Worm (Caenorhabditis elegans) whole organism, L4 larva: Measurements from ENCODE around the gene rei-2.
A peak's percentile ranks its signal among the peaks of the same experiment; 100 is the strongest.

Source experiments
- F10B5.3 ChIP-seq: sonication (generic microtip); optimal IDR thresholded peaks from 2 replicates; lab custom pipeline; 2016; ENCODE audit warnings: mild to moderate bottlenecking, missing genetic modification characterization, missing compliant biosample characterization
- F37D6.2 ChIP-seq: sonication (generic microtip); optimal IDR thresholded peaks from 2 replicates; lab custom pipeline; 2016; ENCODE audit warnings: mild to moderate bottlenecking, missing genetic modification characterization, missing compliant biosample characterization
- T20F7.1 ChIP-seq: fragments of 200-800 bp; sonication (Bioruptor generic); optimal IDR thresholded peaks from 2 replicates; lab custom pipeline; 2018; ENCODE audit warnings: mild to moderate bottlenecking, missing genetic modification characterization, missing compliant biosample characterization
- Y48G9A.11 ChIP-seq: fragments of 200-800 bp; sonication (Bioruptor generic); IDR thresholded peaks from 2 replicates; pipeline ENCODE4 v1.3.6; 2022; ENCODE audit warnings: missing genetic modification reagents, missing genetic modification characterization, missing compliant biosample characterization
- ZK546.5 ChIP-seq, 2 experiments: sonication (generic microtip); optimal IDR thresholded peaks; 2 replicates each; lab custom pipeline; 2017; ENCODE audit warnings: missing biosample characterization in 2 of 2, missing genetic modification characterization in 2 of 2
- aha-1 ChIP-seq: fragments of 150-350 bp; peaks from one replicate; lab custom pipeline; 2014; ENCODE audit warnings: missing biosample characterization, missing genetic modification characterization
- arid-1 ChIP-seq: fragments of 200-800 bp; sonication (Bioruptor generic); conservative IDR thresholded peaks from 2 replicates; pipeline ENCODE4 v1.3.6; 2022; ENCODE audit warnings: missing genetic modification reagents, missing genetic modification characterization, missing compliant biosample characterization
- ceh-20 ChIP-seq: fragments of 200-800 bp; sonication (Bioruptor generic); IDR thresholded peaks from 2 replicates; pipeline ENCODE4 v1.3.6; 2022; ENCODE audit warnings: missing genetic modification reagents, missing genetic modification characterization, missing compliant biosample characterization
- ces-1 ChIP-seq: fragments of 150-350 bp; sonication (generic microtip); optimal IDR thresholded peaks from 4 replicates; lab custom pipeline; 2014; ENCODE audit warnings: missing biosample characterization, missing genetic modification reagents, missing genetic modification characterization
- daf-16 ChIP-seq, 3 experiments: sonication (generic microtip); optimal IDR thresholded peaks; 2 replicates each; lab custom pipeline; 2016 to 2017; ENCODE audit warnings: missing genetic modification characterization in 3 of 3, missing genetic modification reagents in 3 of 3, mild to moderate bottlenecking in 2 of 3, missing compliant biosample characterization in 2 of 3, missing biosample characterization in 1 of 3, moderate library complexity in 1 of 3
- daf-19 ChIP-seq: fragments of 200-800 bp; sonication (Bioruptor generic); conservative IDR thresholded peaks from 2 replicates; pipeline ENCODE4 v1.3.6; 2022; ENCODE audit warnings: missing genetic modification characterization, missing compliant biosample characterization
- dmd-8 ChIP-seq: fragments of 200-800 bp; sonication (Bioruptor generic); IDR thresholded peaks from 2 replicates; pipeline ENCODE4 v1.3.6; 2022; ENCODE audit warnings: missing genetic modification characterization, missing compliant biosample characterization
- dve-1 ChIP-seq: sonication (generic microtip); optimal IDR thresholded peaks from 2 replicates; lab custom pipeline; 2017; ENCODE audit warnings: antibody characterized with exemption, mild to moderate bottlenecking, missing genetic modification characterization, missing compliant biosample characterization; ENCODE audit not compliant: insufficient read depth
- hif-1 ChIP-seq, 2 experiments: sonication (generic microtip); optimal IDR thresholded peaks; 2 replicates each; lab custom pipeline; 2016 to 2017; ENCODE audit warnings: missing compliant biosample characterization in 2 of 2, missing genetic modification characterization in 2 of 2, missing genetic modification reagents in 2 of 2, missing genotype in 2 of 2, mild to moderate bottlenecking in 1 of 2
- hlh-30 ChIP-seq: sonication (generic microtip); optimal IDR thresholded peaks from 2 replicates; lab custom pipeline; 2017; ENCODE audit warnings: antibody characterized with exemption, mild to moderate bottlenecking, missing genetic modification characterization, missing compliant biosample characterization; ENCODE audit not compliant: insufficient read depth
- hmg-1.1 ChIP-seq: fragments of 200-800 bp; sonication (Bioruptor generic); IDR thresholded peaks from 2 replicates; pipeline ENCODE4 v1.3.6; 2022; ENCODE audit warnings: missing genetic modification reagents, missing genetic modification characterization, missing compliant biosample characterization
- lin-1 ChIP-seq: fragments of 200-800 bp; sonication (Bioruptor generic); IDR thresholded peaks from 2 replicates; pipeline ENCODE4 v1.3.6; 2022; ENCODE audit warnings: missing genetic modification reagents, missing genetic modification characterization, missing compliant biosample characterization
- lsy-2 ChIP-seq, 2 experiments: fragments of 150-350 bp in 1 of 2; sonication (generic microtip) in 1 of 2; optimal IDR thresholded peaks; 2 replicates each; lab custom pipeline; 2014 to 2017; ENCODE audit warnings: missing biosample characterization in 2 of 2, missing genetic modification characterization in 2 of 2
- madf-9 ChIP-seq: fragments of 200-800 bp; sonication (Bioruptor generic); conservative IDR thresholded peaks from 2 replicates; pipeline ENCODE4 v1.3.6; 2022; ENCODE audit warnings: missing genetic modification reagents, missing genetic modification characterization, missing compliant biosample characterization
- mep-1 ChIP-seq: fragments of 150-350 bp; sonication (generic microtip); optimal IDR thresholded peaks from 3 replicates; lab custom pipeline; 2014; ENCODE audit warnings: missing biosample characterization, missing genetic modification characterization
- mes-2 ChIP-seq: sonication (generic microtip); optimal IDR thresholded peaks from 2 replicates; lab custom pipeline; 2016; ENCODE audit warnings: missing genotype, mild to moderate bottlenecking, missing genetic modification characterization, missing compliant biosample characterization; ENCODE audit not compliant: poor library complexity, severe bottlenecking
- nhr-10 ChIP-seq: fragments of 150-350 bp; optimal IDR thresholded peaks from 2 replicates; lab custom pipeline; 2014; ENCODE audit warnings: missing biosample characterization, missing genetic modification characterization
- nhr-102 ChIP-seq: sonication (generic microtip); optimal IDR thresholded peaks from 2 replicates; lab custom pipeline; 2016; ENCODE audit warnings: mild to moderate bottlenecking, missing genetic modification characterization, moderate library complexity, missing compliant biosample characterization
- nhr-28 ChIP-seq: fragments of 150-350 bp; optimal IDR thresholded peaks from 2 replicates; lab custom pipeline; 2014; ENCODE audit warnings: missing biosample characterization, missing genetic modification characterization
- nhr-42 ChIP-seq: fragments of 200-800 bp; sonication (Bioruptor generic); IDR thresholded peaks from 2 replicates; pipeline ENCODE4 v1.3.6; 2022; ENCODE audit warnings: missing genetic modification characterization, missing compliant biosample characterization
- nhr-48 ChIP-seq: sonication (generic microtip); optimal IDR thresholded peaks from 2 replicates; lab custom pipeline; 2016; ENCODE audit warnings: mild to moderate bottlenecking, missing genetic modification characterization, missing compliant biosample characterization
- nhr-6 ChIP-seq: fragments of 150-350 bp; optimal IDR thresholded peaks from 2 replicates; lab custom pipeline; 2014; ENCODE audit warnings: missing biosample characterization, missing genetic modification characterization
- nhr-77 ChIP-seq: fragments of 150-350 bp; optimal IDR thresholded peaks from 2 replicates; lab custom pipeline; 2014; ENCODE audit warnings: missing biosample characterization, missing genetic modification characterization
- pha-4 ChIP-seq, 2 experiments: fragments of 150-350 bp in 1 of 2; fragments of 200-800 bp in 1 of 2; sonication (Bioruptor generic) in 1 of 2; IDR thresholded peaks in 1 of 2; optimal IDR thresholded peaks in 1 of 2; 2 replicates each; pipeline versions ENCODE4 v1.3.6 to Lab custom; 2014 to 2022; ENCODE audit warnings: missing genetic modification characterization in 2 of 2, missing genetic modification reagents in 2 of 2, missing biosample characterization in 1 of 2, missing compliant biosample characterization in 1 of 2
- php-3 ChIP-seq: fragments of 200-800 bp; sonication (Bioruptor generic); IDR thresholded peaks from 2 replicates; pipeline ENCODE4 v1.3.6; 2022; ENCODE audit warnings: missing genetic modification reagents, missing genetic modification characterization, missing compliant biosample characterization
- rbr-2 ChIP-seq: sonication (generic microtip); optimal IDR thresholded peaks from 2 replicates; lab custom pipeline; 2016; ENCODE audit warnings: missing genotype, missing genetic modification characterization, missing compliant biosample characterization
- set-16 ChIP-seq: fragments of 200-800 bp; sonication (Bioruptor generic); IDR thresholded peaks from 2 replicates; pipeline ENCODE4 v1.3.6; 2022; ENCODE audit warnings: missing genetic modification reagents, missing genetic modification characterization, missing compliant biosample characterization
- snpc-1.2 ChIP-seq: fragments of 200-800 bp; sonication (Bioruptor generic); IDR thresholded peaks from 2 replicates; pipeline ENCODE4 v1.3.6; 2022; ENCODE audit warnings: missing genetic modification reagents, missing genetic modification characterization, missing compliant biosample characterization
- spr-3 ChIP-seq: fragments of 200-800 bp; sonication (Bioruptor generic); optimal IDR thresholded peaks from 2 replicates; lab custom pipeline; 2018; ENCODE audit warnings: mild to moderate bottlenecking, missing genetic modification characterization, missing compliant biosample characterization
- unc-39 ChIP-seq: sonication (generic microtip); optimal IDR thresholded peaks from 2 replicates; lab custom pipeline; 2017; ENCODE audit warnings: missing biosample characterization, missing genetic modification characterization
- zag-1 ChIP-seq: fragments of 150-350 bp; optimal IDR thresholded peaks from 2 replicates; lab custom pipeline; 2014; ENCODE audit warnings: missing biosample characterization, missing genetic modification characterization
- zip-11 ChIP-seq: fragments of 200-800 bp; sonication (Bioruptor generic); IDR thresholded peaks from 2 replicates; pipeline ENCODE4 v1.3.6; 2022; ENCODE audit warnings: missing genetic modification characterization, missing compliant biosample characterization

The rei-2 gene

DNA sequence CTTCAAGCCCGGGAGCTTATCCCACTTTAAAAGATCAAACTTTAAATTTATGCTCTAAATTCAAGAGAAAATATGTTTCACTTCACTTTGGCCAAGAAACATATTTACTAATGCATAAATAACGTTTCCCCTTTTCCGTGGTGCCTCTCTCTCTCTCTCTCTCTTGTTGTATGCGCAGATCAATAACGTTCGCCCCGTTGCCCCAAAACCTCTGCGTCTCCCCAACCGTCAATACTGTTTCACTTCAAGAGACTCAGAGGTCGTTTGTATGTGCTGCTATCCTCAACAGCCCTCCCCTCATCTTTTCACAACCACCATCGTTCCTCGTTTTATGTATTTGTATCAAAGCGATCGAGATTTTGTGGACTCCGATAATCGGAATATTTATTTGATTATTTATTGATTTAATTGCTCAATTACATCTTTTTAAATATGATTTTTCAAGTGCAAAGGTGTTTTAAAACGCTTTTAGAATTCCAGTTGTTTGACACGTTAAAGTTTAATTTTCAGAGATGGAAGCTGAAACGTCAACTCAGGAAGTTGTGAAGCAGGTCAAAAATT, 15.8 kb upstream of the rei-2 start, which contains the start of gene ife-4:
TSS of gene ife-4 (plus strand) at position 511 of the 561 bp plus-strand sequence.
- TF ChIP-seq ces-1 (no peak), ZK546.5 (tag; optimal IDR thresholded peaks at IDR 0.05; lab: Kevin White, UChicago) (no peak), lsy-2 (tag; optimal IDR thresholded peaks at IDR 0.05; lab: Kevin White, UChicago) (peak in 1 of 2 experiments; percentile 49), nhr-6 (peak; percentile 72), nhr-102 (tag; lab: Kevin White, UChicago) (no peak), nhr-48 (no peak), Y48G9A.11 (GFP tag; lab: Robert Waterston, UW) (no peak), madf-9 (GFP tag; lab: Robert Waterston, UW) (no peak), unc-39 (tag; lab: Kevin White, UChicago) (no peak), php-3 (GFP tag; lab: Robert Waterston, UW) (no peak), hif-1 (tag; optimal IDR thresholded peaks at IDR 0.05; lab: Kevin White, UChicago) (peak in 1 of 2 experiments; percentile 13), aha-1 (tag; lab: Kevin White, UChicago) (no peak), lin-1 (GFP tag; lab: Robert Waterston, UW) (no peak), snpc-1.2 (no peak), mep-1 (tag; lab: Kevin White, UChicago) (peak; percentile 74), hmg-1.1 (GFP tag; lab: Robert Waterston, UW) (peak; percentile 75), rbr-2 (tag; lab: Kevin White, UChicago) (peak; percentile 46), dmd-8 (GFP tag; lab: Robert Waterston, UW) (no peak), spr-3 (no peak), daf-19 (GFP tag; lab: Robert Waterston, UW) (no peak), F37D6.2 (tag; lab: Kevin White, UChicago) (peak; percentile 1), set-16 (GFP tag; lab: Robert Waterston, UW) (no peak), zip-11 (GFP tag; lab: Robert Waterston, UW) (no peak), nhr-28 (tag; lab: Kevin White, UChicago) (no peak), pha-4 (GFP tag; IDR thresholded peaks at IDR 0.05; lab: Robert Waterston, UW) (no peak), pha-4 (tag; optimal IDR thresholded peaks at IDR 0.05; lab: Kevin White, UChicago) (no peak), hlh-30 (tag; lab: Kevin White, UChicago) (peak; percentile 25), mes-2 (tag; lab: Kevin White, UChicago) (peak; percentile 71)

DNA sequence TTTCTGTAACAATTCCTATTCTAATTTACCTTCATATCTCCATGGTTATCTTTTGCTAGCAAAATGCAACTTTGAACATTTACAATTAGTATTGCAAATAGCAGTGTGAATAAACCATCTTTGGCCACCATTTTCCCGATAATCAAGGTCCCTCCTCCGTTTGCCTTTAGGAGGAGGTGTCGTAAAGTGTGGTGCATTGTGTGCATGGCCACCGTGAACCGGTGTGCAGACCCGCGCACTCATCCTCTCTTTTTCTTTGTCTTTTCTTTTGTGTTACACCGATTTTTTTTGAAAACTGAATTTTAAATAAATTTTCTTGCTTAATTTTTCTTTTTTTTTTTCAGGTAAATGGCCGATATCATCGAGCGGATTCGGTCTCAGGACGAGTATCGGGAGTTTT, 8.9 kb upstream of the rei-2 start, which contains the start of the genes pigx-1 and rme-6:
TSS of gene pigx-1 (minus strand) at position 206 of the 400 bp plus-strand sequence.
TSS of gene rme-6 (plus strand) at position 345 of the 400 bp plus-strand sequence.
- peak; percentile 56 for TF ChIP-seq mes-2 (tag; lab: Kevin White, UChicago)
- no peak for TF ChIP-seq ceh-20 (GFP tag; lab: Robert Waterston, UW)
- TF ChIP-seq hlh-30 (tag; lab: Kevin White, UChicago), result peak; percentile 7
- peak; percentile 39 for TF ChIP-seq aha-1 (tag; lab: Kevin White, UChicago)

ce11 chrX:1094332-1094731, 6.4 kb upstream of the rei-2 start:
- TF ChIP-seq nhr-10, result no peak
- no peak for TF ChIP-seq daf-16 (GFP tag; optimal IDR thresholded peaks at IDR 0.05; lab: Kevin White, UChicago)
- peak; percentile 91 for TF ChIP-seq daf-16 (tag; optimal IDR thresholded peaks at IDR 0.05; lab: Kevin White, UChicago)
- no peak for TF ChIP-seq T20F7.1 (GFP tag; lab: Kevin White, UChicago)
- no peak for TF ChIP-seq F10B5.3 (tag; lab: Kevin White, UChicago)
- TF ChIP-seq zag-1 (tag; lab: Kevin White, UChicago), result no peak
- no peak for TF ChIP-seq nhr-42 (GFP tag; lab: Robert Waterston, UW)
- TF ChIP-seq dve-1 (tag; lab: Kevin White, UChicago), result peak; percentile 29
- peak; percentile 2 for TF ChIP-seq nhr-28 (tag; lab: Kevin White, UChicago)
- peak; percentile 47 for TF ChIP-seq aha-1 (tag; lab: Kevin White, UChicago)
- no peak for TF ChIP-seq arid-1 (GFP tag; lab: Robert Waterston, UW)
- no peak for TF ChIP-seq hlh-30 (tag; lab: Kevin White, UChicago)
- TF ChIP-seq nhr-77 (tag; lab: Kevin White, UChicago), result peak; percentile 42
- TF ChIP-seq nhr-102 (tag; lab: Kevin White, UChicago), result no peak
